Worm (Caenorhabditis elegans) whole organism, L4 larva: ENCODE data around the gene Y57G11C.22.

Experiments
- F10B5.3 ChIP-seq: sonication (generic microtip); optimal IDR thresholded peaks from 2 replicates; lab custom pipeline; 2016; ENCODE audit warnings: mild to moderate bottlenecking, missing genetic modification characterization, missing compliant biosample characterization
- F44E2.7 ChIP-seq: fragments of 200-800 bp; sonication (Bioruptor generic); IDR thresholded peaks from 2 replicates; pipeline ENCODE4 v2.1.2; 2022; ENCODE audit warnings: missing genetic modification characterization, missing compliant biosample characterization
- F49E8.2 ChIP-seq: sonication (generic microtip); optimal IDR thresholded peaks from 2 replicates; lab custom pipeline; 2016; ENCODE audit warnings: missing compliant biosample characterization, mild to moderate bottlenecking, missing genetic modification characterization, borderline replicate concordance
- Y75B8A.6 ChIP-seq: fragments of 200-800 bp; sonication (Bioruptor generic); IDR thresholded peaks from 2 replicates; pipeline ENCODE4 v1.3.6; 2022; ENCODE audit warnings: missing genetic modification reagents, missing genetic modification characterization, missing compliant biosample characterization
- aha-1 ChIP-seq: fragments of 150-350 bp; peaks from one replicate; lab custom pipeline; 2014; ENCODE audit warnings: missing biosample characterization, missing genetic modification characterization
- ama-1 ChIP-seq: fragments of 150-350 bp; optimal IDR thresholded peaks from 2 replicates; lab custom pipeline; 2014; ENCODE audit warnings: inconsistent platforms, mixed read lengths
- attf-4 ChIP-seq: sonication (generic microtip); optimal IDR thresholded peaks from 3 replicates; lab custom pipeline; 2017; ENCODE audit warnings: missing biosample characterization, missing genetic modification characterization
- ctbp-1 ChIP-seq: fragments of 200-800 bp; sonication (Bioruptor generic); IDR thresholded peaks from 2 replicates; pipeline ENCODE4 v1.3.6; 2022; ENCODE audit warnings: missing genetic modification reagents, missing genetic modification characterization, missing compliant biosample characterization
- daf-19 ChIP-seq: fragments of 200-800 bp; sonication (Bioruptor generic); conservative IDR thresholded peaks from 2 replicates; pipeline ENCODE4 v1.3.6; 2022; ENCODE audit warnings: missing genetic modification characterization, missing compliant biosample characterization
- dmd-9 ChIP-seq: fragments of 200-800 bp; sonication (Bioruptor generic); IDR thresholded peaks from 2 replicates; pipeline ENCODE4 v1.3.6; 2022; ENCODE audit warnings: missing genetic modification reagents, missing genetic modification characterization, missing compliant biosample characterization
- dve-1 ChIP-seq: sonication (generic microtip); optimal IDR thresholded peaks from 2 replicates; lab custom pipeline; 2017; ENCODE audit warnings: antibody characterized with exemption, mild to moderate bottlenecking, missing genetic modification characterization, missing compliant biosample characterization; ENCODE audit not compliant: insufficient read depth
- egl-27 ChIP-seq: sonication (generic microtip); optimal IDR thresholded peaks from 3 replicates; lab custom pipeline; 2017; ENCODE audit warnings: missing biosample characterization, missing genetic modification reagents, missing genetic modification characterization
- egl-43 ChIP-seq: fragments of 200-800 bp; sonication (Bioruptor generic); IDR thresholded peaks from 2 replicates; pipeline ENCODE4 v1.3.6; 2022; ENCODE audit warnings: missing genetic modification reagents, missing genetic modification characterization, missing compliant biosample characterization
- hif-1 ChIP-seq, 2 experiments: sonication (generic microtip); optimal IDR thresholded peaks; 2 replicates each; lab custom pipeline; 2016 to 2017; ENCODE audit warnings: missing compliant biosample characterization in 2 of 2, missing genetic modification characterization in 2 of 2, missing genetic modification reagents in 2 of 2, missing genotype in 2 of 2, mild to moderate bottlenecking in 1 of 2
- hlh-11 ChIP-seq: fragments of 200-800 bp; sonication (Bioruptor generic); optimal IDR thresholded peaks from 2 replicates; lab custom pipeline; 2018; ENCODE audit warnings: mild to moderate bottlenecking, missing genetic modification characterization, missing compliant biosample characterization
- hlh-30 ChIP-seq: sonication (generic microtip); optimal IDR thresholded peaks from 2 replicates; lab custom pipeline; 2017; ENCODE audit warnings: antibody characterized with exemption, mild to moderate bottlenecking, missing genetic modification characterization, missing compliant biosample characterization; ENCODE audit not compliant: insufficient read depth
- jun-1 ChIP-seq: fragments of 150-350 bp; optimal IDR thresholded peaks from 2 replicates; lab custom pipeline; 2014; ENCODE audit warnings: missing biosample characterization, missing genetic modification reagents, missing genetic modification characterization
- lin-15B ChIP-seq: fragments of 150-350 bp; sonication (generic microtip); optimal IDR thresholded peaks from 3 replicates; lab custom pipeline; 2014; ENCODE audit warnings: missing biosample characterization, missing genetic modification characterization
- lin-29 ChIP-seq: fragments of 200-800 bp; sonication (Bioruptor generic); IDR thresholded peaks from 2 replicates; pipeline ENCODE4 v1.3.6; 2022; ENCODE audit warnings: missing genetic modification reagents, missing genetic modification characterization, missing compliant biosample characterization
- lin-38 ChIP-seq: fragments of 200-800 bp; sonication (Bioruptor generic); IDR thresholded peaks from 2 replicates; pipeline ENCODE4 v1.3.6; 2022; ENCODE audit warnings: missing genetic modification reagents, missing genetic modification characterization, missing compliant biosample characterization
- lir-3 ChIP-seq: sonication (generic microtip); optimal IDR thresholded peaks from 2 replicates; lab custom pipeline; 2016; ENCODE audit warnings: mild to moderate bottlenecking, missing genetic modification characterization, missing compliant biosample characterization
- madf-9 ChIP-seq: fragments of 200-800 bp; sonication (Bioruptor generic); conservative IDR thresholded peaks from 2 replicates; pipeline ENCODE4 v1.3.6; 2022; ENCODE audit warnings: missing genetic modification reagents, missing genetic modification characterization, missing compliant biosample characterization
- mdl-1 ChIP-seq, 2 experiments: fragments of 150-350 bp in 1 of 2; sonication (generic microtip) in 1 of 2; optimal IDR thresholded peaks; 2 replicates each; lab custom pipeline; 2014 to 2017; ENCODE audit warnings: missing biosample characterization in 2 of 2, missing genetic modification characterization in 2 of 2
- mdt-29 ChIP-seq: fragments of 200-800 bp; sonication (Bioruptor generic); IDR thresholded peaks from 2 replicates; pipeline ENCODE4 v1.3.6; 2022; ENCODE audit warnings: missing genetic modification reagents, missing genetic modification characterization, missing compliant biosample characterization
- mxl-3 ChIP-seq: fragments of 200-800 bp; sonication (Bioruptor generic); optimal IDR thresholded peaks from 2 replicates; lab custom pipeline; 2018; ENCODE audit warnings: mild to moderate bottlenecking, missing genetic modification characterization, missing compliant biosample characterization
- nhr-111 ChIP-seq: fragments of 200-800 bp; sonication (Bioruptor generic); optimal IDR thresholded peaks from 2 replicates; lab custom pipeline; 2018; ENCODE audit warnings: mild to moderate bottlenecking, missing genetic modification characterization, missing compliant biosample characterization
- nhr-25 ChIP-seq: sonication (generic microtip); optimal IDR thresholded peaks from 2 replicates; lab custom pipeline; 2017; ENCODE audit warnings: missing genetic modification characterization, mild to moderate bottlenecking, missing compliant biosample characterization, antibody characterized with exemption, moderate library complexity, borderline replicate concordance; ENCODE audit not compliant: insufficient read depth
- nhr-41 ChIP-seq: fragments of 200-800 bp; sonication (Bioruptor generic); IDR thresholded peaks from 2 replicates; pipeline ENCODE4 v1.3.6; 2022; ENCODE audit warnings: missing genetic modification reagents, missing genetic modification characterization, missing compliant biosample characterization
- nhr-42 ChIP-seq: fragments of 200-800 bp; sonication (Bioruptor generic); IDR thresholded peaks from 2 replicates; pipeline ENCODE4 v1.3.6; 2022; ENCODE audit warnings: missing genetic modification characterization, missing compliant biosample characterization
- nhr-48 ChIP-seq: sonication (generic microtip); optimal IDR thresholded peaks from 2 replicates; lab custom pipeline; 2016; ENCODE audit warnings: mild to moderate bottlenecking, missing genetic modification characterization, missing compliant biosample characterization
- nhr-76 ChIP-seq: fragments of 150-350 bp; optimal IDR thresholded peaks from 2 replicates; lab custom pipeline; 2014; ENCODE audit warnings: missing biosample characterization, missing genetic modification characterization
- pqm-1 ChIP-seq: sonication (generic microtip); optimal IDR thresholded peaks from 2 replicates; lab custom pipeline; 2017; ENCODE audit warnings: missing biosample characterization, missing genetic modification characterization
- saeg-2 ChIP-seq: fragments of 200-800 bp; sonication (Bioruptor generic); IDR thresholded peaks from 2 replicates; pipeline ENCODE4 v1.3.6; 2022; ENCODE audit warnings: missing genetic modification reagents, missing genetic modification characterization, missing compliant biosample characterization
- set-16 ChIP-seq: fragments of 200-800 bp; sonication (Bioruptor generic); IDR thresholded peaks from 2 replicates; pipeline ENCODE4 v1.3.6; 2022; ENCODE audit warnings: missing genetic modification reagents, missing genetic modification characterization, missing compliant biosample characterization
- spr-3 ChIP-seq: fragments of 200-800 bp; sonication (Bioruptor generic); optimal IDR thresholded peaks from 2 replicates; lab custom pipeline; 2018; ENCODE audit warnings: mild to moderate bottlenecking, missing genetic modification characterization, missing compliant biosample characterization
- tag-97 ChIP-seq: fragments of 200-800 bp; sonication (Bioruptor generic); IDR thresholded peaks from 2 replicates; pipeline ENCODE4 v1.3.6; 2022; ENCODE audit warnings: missing genetic modification characterization, missing compliant biosample characterization
- tra-1 ChIP-seq: fragments of 200-800 bp; sonication (Bioruptor generic); IDR thresholded peaks from 2 replicates; pipeline ENCODE4 v1.3.6; 2022; ENCODE audit warnings: missing genetic modification reagents, missing genetic modification characterization, missing compliant biosample characterization
- unc-130 ChIP-seq: sonication (generic microtip); optimal IDR thresholded peaks from 2 replicates; lab custom pipeline; 2016; ENCODE audit warnings: missing genetic modification reagents, missing genetic modification characterization, missing compliant biosample characterization
- unc-62 ChIP-seq, 3 experiments: fragments of 150-350 bp in 1 of 3; sonication (generic microtip); optimal IDR thresholded peaks in 2 of 3; peaks in 1 of 3; 1 replicate in 1 of 3; 2 replicates in 2 of 3; lab custom pipeline; 2014 to 2017; ENCODE audit warnings: missing biosample characterization in 3 of 3, missing genetic modification characterization in 3 of 3, missing genetic modification reagents in 3 of 3, missing genotype in 1 of 3
- zfp-2 ChIP-seq: sonication (generic microtip); optimal IDR thresholded peaks from 2 replicates; lab custom pipeline; 2016; ENCODE audit warnings: mild to moderate bottlenecking, missing genetic modification characterization, missing compliant biosample characterization

Gene Y57G11C.22

ce11 chrIV:14824878-14825352 lies 12.1 kb upstream of the Y57G11C.22 start, which contains the start of gene sec-61.A (continued):
- TF ChIP-seq spr-3 (GFP tag; lab: Kevin White, UChicago) = peak; percentile 57
- TF ChIP-seq hif-1 (tag; optimal IDR thresholded peaks at IDR 0.05; lab: Kevin White, UChicago) = peak; percentile 36 to 75
- peak; percentile 26; the same call in 1 of the 2 replicates for TF ChIP-seq ctbp-1 (GFP tag; lab: Robert Waterston, UW)
- TF ChIP-seq egl-27 = no peak
- TF ChIP-seq jun-1 (tag; lab: Kevin White, UChicago) = peak; percentile 54
- TF ChIP-seq mdt-29 (GFP tag; lab: Robert Waterston, UW) = 0 out of 2 replicates have a peak, but pooled peaks have one; percentile 53
- peak; percentile 85 for TF ChIP-seq hlh-30 (tag; lab: Kevin White, UChicago)
- TF ChIP-seq dve-1 (tag; lab: Kevin White, UChicago) = peak; percentile 30
- peak; percentile 16 to 82 for TF ChIP-seq mdl-1 (tag; optimal IDR thresholded peaks at IDR 0.05; lab: Kevin White, UChicago)
- TF ChIP-seq unc-62 (GFP tag; optimal IDR thresholded peaks at IDR 0.05 in 1 of 2; lab: Kevin White, UChicago) = peak in 1 of 2 experiments; percentile 77
- TF ChIP-seq unc-62 (tag; optimal IDR thresholded peaks at IDR 0.05; lab: Kevin White, UChicago) = no peak
- TF ChIP-seq tra-1 (GFP tag; lab: Robert Waterston, UW) = no peak; the same call in 1 of the 2 replicates
- peak; percentile 51 for TF ChIP-seq aha-1 (tag; lab: Kevin White, UChicago)
- TF ChIP-seq nhr-41 (GFP tag; lab: Robert Waterston, UW) = no peak
- TF ChIP-seq saeg-2 (GFP tag; lab: Robert Waterston, UW) = 0 out of 2 replicates have a peak, but pooled peaks have one; percentile 38
- peak; percentile 54 for TF ChIP-seq pqm-1
- peak; percentile 30 for TF ChIP-seq zfp-2 (tag; lab: Kevin White, UChicago)
- TF ChIP-seq hlh-11 (tag; lab: Kevin White, UChicago) = peak; percentile 86
- peak; percentile 18; the same call in 1 of the 2 replicates for TF ChIP-seq set-16 (GFP tag; lab: Robert Waterston, UW)
- peak; percentile 47 for TF ChIP-seq nhr-25 (tag; lab: Kevin White, UChicago)
- peak; percentile 18 for TF ChIP-seq nhr-48 (tag; lab: Kevin White, UChicago)
- no peak for TF ChIP-seq nhr-42 (GFP tag; lab: Robert Waterston, UW)
- peak; percentile 64 for TF ChIP-seq F49E8.2
- TF ChIP-seq unc-130 (GFP tag; lab: Kevin White, UChicago) = peak; percentile 55
- peak; percentile 87 for TF ChIP-seq mxl-3
- TF ChIP-seq egl-43 (GFP tag; lab: Robert Waterston, UW) = peak; percentile 55; the same call in 1 of the 2 replicates
- no peak for TF ChIP-seq nhr-76 (tag; lab: Kevin White, UChicago)

DNA sequence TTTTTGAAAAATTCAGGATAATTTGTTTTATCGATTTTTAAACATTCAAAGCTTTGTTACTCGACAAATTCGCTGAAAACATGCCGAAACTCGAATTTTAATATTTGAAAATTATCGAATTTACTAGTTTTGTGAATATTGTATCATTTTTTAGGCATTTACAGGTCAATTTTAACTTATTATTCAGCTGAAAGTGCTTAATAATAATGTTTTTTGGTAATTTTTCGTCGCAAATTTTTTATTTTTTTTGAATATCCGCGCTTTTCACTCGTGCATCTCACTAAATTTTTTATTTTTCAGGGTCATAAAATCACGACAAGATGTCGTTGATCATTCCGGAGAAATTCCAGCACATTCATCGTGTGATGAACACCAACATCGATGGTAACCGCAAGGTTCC lies 11.6 kb upstream of the Y57G11C.22 start, which contains the start of gene rps-18:
rps-18 (plus strand) TSS at position 301 of the 400 bp plus-strand sequence.
- TF ChIP-seq lin-29 (no peak), dmd-9 (GFP tag; lab: Robert Waterston, UW) (no peak), nhr-111 (GFP tag; lab: Kevin White, UChicago) (no peak), Y75B8A.6 (no peak), ama-1 (lab: Kevin White, UChicago) (no peak), lir-3 (tag; lab: Kevin White, UChicago) (no peak), daf-19 (no peak), F44E2.7 (GFP tag; lab: Robert Waterston, UW) (no peak), madf-9 (GFP tag; lab: Robert Waterston, UW) (no peak), F49E8.2 (no peak), mxl-3 (no peak), lin-15B (no peak), F10B5.3 (tag; lab: Kevin White, UChicago) (no peak), lin-38 (no peak), attf-4 (tag; lab: Kevin White, UChicago) (no peak), tag-97 (GFP tag; lab: Robert Waterston, UW) (no peak)
- TF ChIP-seq, all 104 proteins: peak for 0
